Fruit fly (Drosophila melanogaster) whole organism, prepupa: ENCODE results near the gene CG33995.

ENCODE experiments used
- CG10669 ChIP-seq: fragments of 200-800 bp; sonication (Bioruptor generic); optimal IDR thresholded peaks from 3 replicates; lab custom pipeline; 2018; ENCODE audit warnings: missing biosample characterization, mild to moderate bottlenecking, missing genetic modification characterization, moderate library complexity
- CG15336 ChIP-seq: fragments of 200-800 bp; sonication (Bioruptor generic); IDR thresholded peaks from 2 replicates; pipeline ENCODE4 v1.3.6; 2022; ENCODE audit warnings: missing biosample characterization, missing genetic modification characterization
- CG3032 ChIP-seq: fragments of 200-800 bp; optimal IDR thresholded peaks from 2 replicates; lab custom pipeline; 2019; ENCODE audit warnings: missing biosample characterization, mild to moderate bottlenecking, missing genetic modification characterization, moderate library complexity
- CG34406 ChIP-seq: fragments of 200-800 bp; sonication (Bioruptor generic); optimal IDR thresholded peaks from 3 replicates; lab custom pipeline; 2016; ENCODE audit warnings: missing biosample characterization, missing genetic modification characterization
- CG8119 ChIP-seq: fragments of 200-800 bp; sonication (Bioruptor generic); IDR thresholded peaks from 3 replicates; pipeline ENCODE4 v1.3.6; 2022; ENCODE audit warnings: missing biosample characterization, missing genetic modification characterization
- CG9139 ChIP-seq: fragments of 200-800 bp; sonication (Bioruptor generic); optimal IDR thresholded peaks from 3 replicates; lab custom pipeline; 2017; ENCODE audit warnings: missing biosample characterization, mild to moderate bottlenecking, missing genetic modification characterization
- Eip75B ChIP-seq: fragments of 200-800 bp; sonication (Bioruptor generic); optimal IDR thresholded peaks from 3 replicates; lab custom pipeline; 2016; ENCODE audit warnings: missing biosample characterization, missing genetic modification characterization
- Hr39 ChIP-seq: fragments of 200-800 bp; sonication (Bioruptor generic); optimal IDR thresholded peaks from 2 replicates; lab custom pipeline; 2016; ENCODE audit warnings: missing biosample characterization, missing genetic modification characterization
- Lpt ChIP-seq: fragments of 200-800 bp; sonication (Bioruptor generic); optimal IDR thresholded peaks from 3 replicates; lab custom pipeline; 2016; ENCODE audit warnings: missing biosample characterization, missing genetic modification characterization
- eg ChIP-seq: fragments of 200-800 bp; sonication (Bioruptor generic); IDR thresholded peaks from 3 replicates; pipeline ENCODE4 v1.3.6; 2022; ENCODE audit warnings: missing biosample characterization, missing genetic modification characterization
- net ChIP-seq: fragments of 200-800 bp; sonication (Bioruptor generic); optimal IDR thresholded peaks from 3 replicates; lab custom pipeline; 2016; ENCODE audit warnings: missing biosample characterization, missing genetic modification characterization

dm6 chr2L:5092145-5092544 is 49.1 kb downstream of the CG33995 start:
- TF ChIP-seq Eip75B (GFP tag; lab: Kevin White, UChicago) = no peak
- TF ChIP-seq CG3032 = peak; percentile 3
- TF ChIP-seq CG8119 (GFP tag; lab: Robert Waterston, UW) = no peak
- no peak for TF ChIP-seq Lpt
- peak; percentile 39 for TF ChIP-seq Hr39 (GFP tag; lab: Kevin White, UChicago)
- TF ChIP-seq CG34406 (GFP tag; lab: Kevin White, UChicago) = no peak
- no peak for TF ChIP-seq CG15336 (GFP tag; lab: Robert Waterston, UW)
- no peak for TF ChIP-seq CG9139 (GFP tag; lab: Kevin White, UChicago)
- TF ChIP-seq eg (GFP tag; lab: Robert Waterston, UW) = no peak
- TF ChIP-seq net = no peak
- TF ChIP-seq CG10669 (GFP tag; lab: Kevin White, UChicago) = peak; percentile 30
